Fruit fly (Drosophila melanogaster) whole organism, embryonic: ENCODE results near the gene Sce.

Experiments
- Ada2b ChIP-seq: fragments of 200-800 bp; sonication (Bioruptor generic); IDR thresholded peaks from 2 replicates; pipeline ENCODE4 v1.3.6; 2022; ENCODE audit warnings: missing biosample characterization, missing genetic modification characterization
- Atf6 ChIP-seq: fragments of 200-800 bp; sonication (Bioruptor generic); IDR thresholded peaks from 2 replicates; pipeline ENCODE4 v1.3.6; 2022; ENCODE audit warnings: missing biosample characterization, missing genetic modification characterization
- BEAF-32 ChIP-seq: fragments of 200-800 bp; sonication (Bioruptor generic); optimal IDR thresholded peaks from 3 replicates; lab custom pipeline; 2017; ENCODE audit warnings: missing biosample characterization, missing genetic modification characterization, mild to moderate bottlenecking, moderate library complexity, missing genetic modification reagents
- CG10321 ChIP-seq: fragments of 200-800 bp; sonication (Bioruptor generic); IDR thresholded peaks from 2 replicates; pipeline ENCODE4 v1.3.6; 2022; ENCODE audit warnings: missing biosample characterization, missing genetic modification characterization
- CG10366 ChIP-seq: fragments of 200-800 bp; sonication (Bioruptor generic); IDR thresholded peaks from 2 replicates; pipeline ENCODE4 v1.3.6; 2022; ENCODE audit warnings: missing biosample characterization, missing genetic modification characterization
- CG10431 ChIP-seq: fragments of 200-800 bp; sonication (Bioruptor generic); optimal IDR thresholded peaks from 3 replicates; lab custom pipeline; 2018; ENCODE audit warnings: missing biosample characterization, mild to moderate bottlenecking, missing genetic modification characterization
- CG11456 ChIP-seq: fragments of 200-800 bp; sonication (Bioruptor generic); IDR thresholded peaks from 3 replicates; pipeline ENCODE4 v1.3.6; 2022; ENCODE audit warnings: missing biosample characterization, missing genetic modification characterization
- CG11723 ChIP-seq: fragments of 200-800 bp; sonication (Bioruptor generic); optimal IDR thresholded peaks from 2 replicates; lab custom pipeline; 2017; ENCODE audit warnings: missing biosample characterization, mild to moderate bottlenecking, missing genetic modification characterization
- CG12659 ChIP-seq: fragments of 200-800 bp; sonication (Bioruptor generic); optimal IDR thresholded peaks from 3 replicates; lab custom pipeline; 2017; ENCODE audit warnings: mild to moderate bottlenecking, missing biosample characterization, missing genetic modification reagents, missing genetic modification characterization
- CG12942 ChIP-seq: fragments of 200-800 bp; sonication (Bioruptor generic); optimal IDR thresholded peaks from 3 replicates; lab custom pipeline; 2016; ENCODE audit warnings: missing biosample characterization, missing genetic modification characterization
- CG13624 ChIP-seq: fragments of 200-800 bp; sonication (Bioruptor generic); optimal IDR thresholded peaks from 2 replicates; lab custom pipeline; 2016; ENCODE audit warnings: missing biosample characterization, missing genetic modification characterization
- CG17328 ChIP-seq: fragments of 200-800 bp; sonication (Bioruptor generic); IDR thresholded peaks from 2 replicates; pipeline ENCODE4 v1.3.6; 2022; ENCODE audit warnings: missing biosample characterization, missing genetic modification characterization
- CG3163 ChIP-seq: fragments of 200-800 bp; sonication (Bioruptor generic); optimal IDR thresholded peaks from 3 replicates; lab custom pipeline; 2016; ENCODE audit warnings: missing biosample characterization, missing genetic modification characterization
- CG32767 ChIP-seq: fragments of 200-800 bp; sonication (Bioruptor generic); IDR thresholded peaks from 2 replicates; pipeline ENCODE4 v1.3.6; 2022; ENCODE audit warnings: missing biosample characterization, missing genetic modification characterization
- CG4707 ChIP-seq: fragments of 200-800 bp; sonication (Bioruptor generic); optimal IDR thresholded peaks from 2 replicates; lab custom pipeline; 2018; ENCODE audit warnings: missing biosample characterization, mild to moderate bottlenecking, missing genetic modification characterization, moderate library complexity
- CG5245 ChIP-seq: fragments of 200-800 bp; sonication (Bioruptor generic); optimal IDR thresholded peaks from 3 replicates; lab custom pipeline; 2016; ENCODE audit warnings: missing biosample characterization, missing genetic modification characterization
- CG6175 ChIP-seq: fragments of 200-800 bp; sonication (Bioruptor generic); IDR thresholded peaks from 3 replicates; pipeline ENCODE4 v1.3.6; 2022; ENCODE audit warnings: missing biosample characterization, missing genetic modification characterization
- CG6689 ChIP-seq: fragments of 200-800 bp; sonication (Bioruptor generic); IDR thresholded peaks from 2 replicates; pipeline ENCODE4 v1.3.6; 2022; ENCODE audit warnings: missing biosample characterization, missing genetic modification characterization
- CG8089 ChIP-seq: fragments of 200-800 bp; sonication (Bioruptor generic); optimal IDR thresholded peaks from 3 replicates; lab custom pipeline; 2016; ENCODE audit warnings: missing biosample characterization, missing genetic modification characterization
- D19B ChIP-seq: fragments of 200-800 bp; sonication (Bioruptor generic); optimal IDR thresholded peaks from 2 replicates; lab custom pipeline; 2017; ENCODE audit warnings: missing biosample characterization, mild to moderate bottlenecking, missing genetic modification characterization
- Dek ChIP-seq: fragments of 200-800 bp; sonication (Bioruptor generic); optimal IDR thresholded peaks from 3 replicates; lab custom pipeline; 2019; ENCODE audit warnings: missing biosample characterization, mild to moderate bottlenecking, missing genetic modification characterization, moderate library complexity
- HLHmδ ChIP-seq: fragments of 200-800 bp; sonication (Bioruptor generic); optimal IDR thresholded peaks from 2 replicates; lab custom pipeline; 2018; ENCODE audit warnings: missing biosample characterization, mild to moderate bottlenecking, missing genetic modification characterization, moderate library complexity
- Hr78 ChIP-seq, 2 experiments: fragments of 200-800 bp in 1 of 2; fragments of >200 bp in 1 of 2; sonication (Bioruptor generic) in 1 of 2; optimal IDR thresholded peaks; 2 replicates each; lab custom pipeline; 2017 to 2019; ENCODE audit warnings: missing biosample characterization in 2 of 2, missing genetic modification characterization in 2 of 2, mild to moderate bottlenecking in 1 of 2, moderate library complexity in 1 of 2
- Med ChIP-seq: fragments of 200-800 bp; sonication (Bioruptor generic); peaks from one replicate; lab custom pipeline; 2016; ENCODE audit warnings: missing biosample characterization, missing genetic modification characterization, mild to moderate bottlenecking, inconsistent platforms, moderate library complexity
- Mes4 ChIP-seq: fragments of 200-800 bp; sonication (Bioruptor generic); optimal IDR thresholded peaks from 2 replicates; lab custom pipeline; 2016; ENCODE audit warnings: missing biosample characterization, missing genetic modification characterization
- Oaz ChIP-seq: fragments of 200-800 bp; sonication (Bioruptor generic); IDR thresholded peaks from 2 replicates; pipeline ENCODE4 v1.3.6; 2022; ENCODE audit warnings: missing biosample characterization, missing genetic modification characterization
- Optix ChIP-seq: fragments of 200-800 bp; sonication (Bioruptor generic); IDR thresholded peaks from 3 replicates; pipeline ENCODE4 v1.3.6; 2022; ENCODE audit warnings: missing biosample characterization, missing genetic modification characterization
- Rfx ChIP-seq: fragments of 200-800 bp; sonication (Bioruptor generic); IDR thresholded peaks from 2 replicates; pipeline ENCODE4 v1.3.6; 2022; ENCODE audit warnings: missing biosample characterization, missing genetic modification characterization
- Vsx1 ChIP-seq: fragments of 200-800 bp; sonication (Bioruptor generic); optimal IDR thresholded peaks from 2 replicates; lab custom pipeline; 2017; ENCODE audit warnings: missing biosample characterization, mild to moderate bottlenecking, missing genetic modification characterization, missing genetic modification reagents
- YL-1 ChIP-seq: fragments of 200-800 bp; sonication (Bioruptor generic); optimal IDR thresholded peaks from 3 replicates; lab custom pipeline; 2017; ENCODE audit warnings: missing biosample characterization, mild to moderate bottlenecking, missing genetic modification characterization
- chm ChIP-seq: fragments of 200-800 bp; sonication (Bioruptor generic); IDR thresholded peaks from 2 replicates; pipeline ENCODE4 v1.3.6; 2022; ENCODE audit warnings: missing biosample characterization, missing genetic modification characterization
- cwo ChIP-seq: fragments of 200-800 bp; sonication (Bioruptor generic); optimal IDR thresholded peaks from 3 replicates; lab custom pipeline; 2017; ENCODE audit warnings: missing biosample characterization, missing genetic modification characterization, mild to moderate bottlenecking, moderate library complexity, missing genetic modification reagents
- disco-r ChIP-seq: fragments of 200-800 bp; sonication (Bioruptor generic); optimal IDR thresholded peaks from 2 replicates; lab custom pipeline; 2016; ENCODE audit warnings: missing biosample characterization, missing genetic modification characterization
- fd64A ChIP-seq: fragments of 200-800 bp; sonication (Bioruptor generic); optimal IDR thresholded peaks from 3 replicates; lab custom pipeline; 2018; ENCODE audit warnings: missing biosample characterization, mild to moderate bottlenecking, missing genetic modification characterization
- grau ChIP-seq: fragments of 200-800 bp; optimal IDR thresholded peaks from 3 replicates; lab custom pipeline; 2019; ENCODE audit warnings: missing biosample characterization, mild to moderate bottlenecking, missing genetic modification characterization, moderate library complexity
- gsb ChIP-seq: fragments of 200-800 bp; sonication (Bioruptor generic); IDR thresholded peaks from 2 replicates; pipeline ENCODE4 v1.3.6; 2022; ENCODE audit warnings: missing biosample characterization, missing genetic modification characterization
- inv ChIP-seq: fragments of 200-800 bp; sonication (Bioruptor generic); IDR thresholded peaks from 2 replicates; pipeline ENCODE4 v1.3.6; 2022; ENCODE audit warnings: missing biosample characterization, missing genetic modification characterization; ENCODE audit not compliant: partially characterized antibody
- kah ChIP-seq: fragments of 200-800 bp; sonication (Bioruptor generic); optimal IDR thresholded peaks from 2 replicates; lab custom pipeline; 2018; ENCODE audit warnings: missing biosample characterization, mild to moderate bottlenecking, missing genetic modification characterization
- kay ChIP-seq: fragments of 200-800 bp; sonication (Bioruptor generic); optimal IDR thresholded peaks from 2 replicates; lab custom pipeline; 2016; ENCODE audit warnings: missing biosample characterization, missing genetic modification characterization
- lola ChIP-seq, 3 experiments: fragments of >200 bp in 2 of 3; fragments of 200-800 bp in 1 of 3; sonication (Bioruptor generic) in 1 of 3; optimal IDR thresholded peaks; 2 replicates each; lab custom pipeline; 2017 to 2019; ENCODE audit warnings: missing biosample characterization in 3 of 3, missing genetic modification characterization in 3 of 3, mild to moderate bottlenecking in 1 of 3, moderate library complexity in 1 of 3
- mld ChIP-seq: fragments of 200-800 bp; sonication (Bioruptor generic); IDR thresholded peaks from 3 replicates; pipeline ENCODE4 v1.3.6; 2022; ENCODE audit warnings: missing biosample characterization, missing genetic modification characterization; ENCODE audit not compliant: partially characterized antibody
- peb ChIP-seq: fragments of 200-800 bp; sonication (Bioruptor generic); IDR thresholded peaks from 2 replicates; pipeline ENCODE4 v1.3.6; 2022; ENCODE audit warnings: missing biosample characterization, missing genetic modification characterization
- pfk ChIP-seq: fragments of 200-800 bp; sonication (Bioruptor generic); optimal IDR thresholded peaks from 2 replicates; lab custom pipeline; 2018; ENCODE audit warnings: missing biosample characterization, mild to moderate bottlenecking, missing genetic modification characterization, moderate library complexity
- ro ChIP-seq: fragments of 200-800 bp; sonication (Bioruptor generic); IDR thresholded peaks from 2 replicates; pipeline ENCODE4 v1.3.6; 2022; ENCODE audit warnings: missing biosample characterization, missing genetic modification characterization
- slou ChIP-seq: fragments of 200-800 bp; sonication (Bioruptor generic); optimal IDR thresholded peaks from 3 replicates; lab custom pipeline; 2016; ENCODE audit warnings: missing biosample characterization, missing genetic modification characterization
- sob ChIP-seq: fragments of 200-800 bp; sonication (Bioruptor generic); IDR thresholded peaks from 2 replicates; pipeline ENCODE4 v1.3.6; 2022; ENCODE audit warnings: missing biosample characterization, missing genetic modification characterization
- tgo ChIP-seq: fragments of 200-800 bp; sonication (Bioruptor generic); IDR thresholded peaks from 3 replicates; pipeline ENCODE4 v1.3.6; 2022; ENCODE audit warnings: missing biosample characterization, missing genetic modification characterization
- tin ChIP-seq: fragments of 200-800 bp; sonication (Bioruptor generic); optimal IDR thresholded peaks from 3 replicates; lab custom pipeline; 2016; ENCODE audit warnings: missing biosample characterization, missing genetic modification characterization
- usp ChIP-seq: fragments of >200 bp; optimal IDR thresholded peaks from 2 replicates; lab custom pipeline; 2017; ENCODE audit warnings: missing biosample characterization, missing genetic modification characterization
- zfh2 ChIP-seq: fragments of 200-800 bp; sonication (Bioruptor generic); optimal IDR thresholded peaks from 2 replicates; lab custom pipeline; 2016; ENCODE audit warnings: missing biosample characterization, missing genetic modification characterization

Gene Sce

DNA sequence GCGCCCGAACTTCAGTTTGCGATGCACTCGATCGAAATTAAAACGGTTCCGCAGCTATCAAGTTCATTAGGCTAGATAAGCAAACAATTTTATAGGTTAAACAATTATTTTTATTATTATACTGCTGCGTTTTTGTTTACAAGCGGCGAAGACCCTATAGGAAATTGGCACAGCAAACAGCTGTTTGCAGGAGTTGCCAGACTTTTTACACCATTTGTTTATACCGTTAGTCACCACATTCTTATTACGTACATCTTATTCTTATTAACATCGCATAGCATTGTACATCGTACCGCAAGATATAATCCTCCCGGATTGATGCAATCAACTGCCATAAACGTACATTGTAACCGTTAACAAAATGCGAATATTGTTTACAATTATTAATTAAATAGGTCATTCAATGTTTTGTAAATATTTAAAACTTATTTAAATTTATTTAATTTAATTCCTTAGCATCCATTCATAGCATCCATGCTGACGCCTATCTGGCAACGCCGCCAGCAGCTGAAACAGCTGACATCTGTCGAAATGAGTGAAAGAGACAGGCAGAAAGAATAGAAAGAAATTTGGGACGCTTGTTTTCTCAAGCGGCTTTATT, 24.9 kb upstream of the Sce start, which contains the start of the genes CROT and CG12877 (continued):
- TF ChIP-seq gsb (GFP tag; lab: Robert Waterston, UW): no peak
- peak; percentile 78; the same call in 1 of the 2 replicates for TF ChIP-seq Rfx (GFP tag; lab: Robert Waterston, UW)
- no peak for TF ChIP-seq pfk (GFP tag; lab: Kevin White, UChicago)
- no peak for TF ChIP-seq kah (GFP tag; lab: Kevin White, UChicago)
- TF ChIP-seq D19B: peak; percentile 46
- TF ChIP-seq ro (GFP tag; lab: Robert Waterston, UW): no peak
- no peak for TF ChIP-seq CG8089 (GFP tag; lab: Kevin White, UChicago)
- peak; percentile 84 for TF ChIP-seq CG6689 (GFP tag; lab: Robert Waterston, UW)
- TF ChIP-seq HLHmδ (GFP tag; lab: Kevin White, UChicago): no peak
- peak; percentile 62 for TF ChIP-seq BEAF-32 (GFP tag; lab: Kevin White, UChicago)
- TF ChIP-seq CG10366: peak; percentile 76
- TF ChIP-seq lola (GFP tag; optimal IDR thresholded peaks at IDR 0.05; lab: Kevin White, UChicago): peak in 1 of 3 experiments; percentile 88
- peak; percentile 69 for TF ChIP-seq tgo (GFP tag; lab: Robert Waterston, UW)
- no peak for TF ChIP-seq mld (GFP tag; lab: Robert Waterston, UW)
- no peak for TF ChIP-seq inv (GFP tag; lab: Robert Waterston, UW)
- TF ChIP-seq Ada2b (GFP tag; lab: Robert Waterston, UW): peak; percentile 72
- TF ChIP-seq CG4707 (GFP tag; lab: Kevin White, UChicago): no peak
- peak; percentile 84 for TF ChIP-seq grau (tag; lab: Kevin White, UChicago)
- peak; percentile 65 for TF ChIP-seq Dek (tag; lab: Kevin White, UChicago)
- TF ChIP-seq CG12942 (GFP tag; lab: Kevin White, UChicago): peak; percentile 80
- TF ChIP-seq CG6175 (GFP tag; lab: Robert Waterston, UW): 0 out of 3 replicates have a peak, but pooled peaks have one; percentile 24
- peak; percentile 6 for TF ChIP-seq fd64A (GFP tag; lab: Kevin White, UChicago)
- no peak for TF ChIP-seq disco-r (GFP tag; lab: Kevin White, UChicago)
- peak; percentile 64 for TF ChIP-seq Vsx1 (GFP tag; lab: Kevin White, UChicago)
- TF ChIP-seq Med (GFP tag; lab: Kevin White, UChicago): peak; percentile 54
- TF ChIP-seq CG11723: peak; percentile 53
- no peak for TF ChIP-seq peb (GFP tag; lab: Robert Waterston, UW)
- peak; percentile 64; the same call in 1 of the 2 replicates for TF ChIP-seq chm (GFP tag; lab: Robert Waterston, UW)
- TF ChIP-seq Oaz: peak; percentile 68; the same call in 1 of the 2 replicates
- peak; percentile 69 for TF ChIP-seq slou (GFP tag; lab: Kevin White, UChicago)
- TF ChIP-seq Optix: peak; percentile 75; the same call in 2 of the 3 replicates
- TF ChIP-seq CG32767 (GFP tag; lab: Robert Waterston, UW): 0 out of 2 replicates have a peak, but pooled peaks have one; percentile 24
- TF ChIP-seq Hr78 (GFP tag; optimal IDR thresholded peaks at IDR 0.05; lab: Kevin White, UChicago): peak in 1 of 2 experiments; percentile 23
- peak; percentile 72 for TF ChIP-seq zfh2 (GFP tag; lab: Kevin White, UChicago)
- TF ChIP-seq kay (GFP tag; lab: Kevin White, UChicago): peak; percentile 89
- TF ChIP-seq Mes4 (GFP tag; lab: Kevin White, UChicago): no peak
- peak; percentile 74 for TF ChIP-seq CG10321 (GFP tag; lab: Robert Waterston, UW)
- TF ChIP-seq CG5245: peak; percentile 67
- TF ChIP-seq cwo: peak; percentile 46
- TF ChIP-seq usp: no peak
- peak; percentile 65 for TF ChIP-seq CG13624 (GFP tag; lab: Kevin White, UChicago)
- TF ChIP-seq CG11456: peak; percentile 73; the same call in 1 of the 3 replicates
- peak; percentile 75 for TF ChIP-seq tin
- peak; percentile 75 for TF ChIP-seq YL-1
- peak; percentile 61; the same call in 1 of the 2 replicates for TF ChIP-seq Atf6 (GFP tag; lab: Robert Waterston, UW)
- no peak for TF ChIP-seq CG10431 (GFP tag; lab: Kevin White, UChicago)
- peak; percentile 77 for TF ChIP-seq CG17328 (GFP tag; lab: Robert Waterston, UW)
- TF ChIP-seq CG3163 (GFP tag; lab: Kevin White, UChicago): no peak
- peak; percentile 68 for TF ChIP-seq sob (GFP tag; lab: Robert Waterston, UW)
- TF ChIP-seq CG12659 (GFP tag; lab: Kevin White, UChicago): peak; percentile 86
